Worm (Caenorhabditis elegans) whole organism, late embryonic: Measurements from ENCODE around the gene srv-1.

ENCODE experiments used
- C08G9.2 ChIP-seq: sonication (generic microtip); optimal IDR thresholded peaks from 2 replicates; lab custom pipeline; 2016; ENCODE audit warnings: mild to moderate bottlenecking, missing genetic modification characterization, moderate library complexity, missing compliant biosample characterization
- F13H6.1 ChIP-seq: sonication (generic microtip); optimal IDR thresholded peaks from 2 replicates; lab custom pipeline; 2016; ENCODE audit warnings: missing genetic modification characterization, missing compliant biosample characterization
- K02D7.2 ChIP-seq: sonication (generic microtip); optimal IDR thresholded peaks from 2 replicates; lab custom pipeline; 2017; ENCODE audit warnings: mild to moderate bottlenecking, missing genetic modification characterization, missing compliant biosample characterization
- K09A11.1 ChIP-seq: sonication (generic microtip); optimal IDR thresholded peaks from 2 replicates; lab custom pipeline; 2017; ENCODE audit warnings: antibody characterized with exemption, mild to moderate bottlenecking, missing genetic modification characterization, missing compliant biosample characterization; ENCODE audit not compliant: insufficient read depth
- Y22D7AL.16 ChIP-seq: sonication (generic microtip); optimal IDR thresholded peaks from 2 replicates; lab custom pipeline; 2016; ENCODE audit warnings: missing genetic modification characterization, missing compliant biosample characterization
- ama-1 ChIP-seq: fragments of 150-350 bp; optimal IDR thresholded peaks from 2 replicates; lab custom pipeline; 2014
- ceh-18 ChIP-seq: sonication (generic microtip); optimal IDR thresholded peaks from 2 replicates; lab custom pipeline; 2016; ENCODE audit warnings: missing genetic modification characterization, missing compliant biosample characterization
- ceh-19 ChIP-seq: fragments of 200-800 bp; sonication (Bioruptor generic); optimal IDR thresholded peaks from 2 replicates; lab custom pipeline; 2018; ENCODE audit warnings: mild to moderate bottlenecking, missing genetic modification characterization, missing compliant biosample characterization
- ceh-2 ChIP-seq: sonication (generic microtip); optimal IDR thresholded peaks from 2 replicates; lab custom pipeline; 2016; ENCODE audit warnings: missing genotype, missing genetic modification characterization, missing compliant biosample characterization
- ceh-22 ChIP-seq: sonication (generic microtip); optimal IDR thresholded peaks from 2 replicates; lab custom pipeline; 2017; ENCODE audit warnings: missing biosample characterization, missing genetic modification characterization
- ceh-30 ChIP-seq: fragments of 150-350 bp; optimal IDR thresholded peaks from 2 replicates; lab custom pipeline; 2014; ENCODE audit warnings: missing biosample characterization, missing genetic modification characterization
- ceh-31 ChIP-seq: sonication (generic microtip); optimal IDR thresholded peaks from 2 replicates; lab custom pipeline; 2016; ENCODE audit warnings: missing genetic modification characterization, missing compliant biosample characterization
- ceh-34 ChIP-seq: sonication (generic microtip); optimal IDR thresholded peaks from 2 replicates; lab custom pipeline; 2016; ENCODE audit warnings: mild to moderate bottlenecking, missing genetic modification characterization, missing compliant biosample characterization
- ceh-48 ChIP-seq: sonication (generic microtip); optimal IDR thresholded peaks from 2 replicates; lab custom pipeline; 2016; ENCODE audit warnings: missing genetic modification characterization, inconsistent platforms, missing compliant biosample characterization
- che-1 ChIP-seq: sonication (generic microtip); optimal IDR thresholded peaks from 2 replicates; lab custom pipeline; 2016; ENCODE audit warnings: mild to moderate bottlenecking, missing genetic modification characterization, missing compliant biosample characterization
- dmd-4 ChIP-seq: sonication (generic microtip); optimal IDR thresholded peaks from 2 replicates; lab custom pipeline; 2016; ENCODE audit warnings: borderline replicate concordance, missing genetic modification characterization, missing compliant biosample characterization
- elt-2 ChIP-seq: sonication (generic microtip); optimal IDR thresholded peaks from 2 replicates; lab custom pipeline; 2016; ENCODE audit warnings: missing genetic modification reagents, missing genetic modification characterization, missing compliant biosample characterization
- elt-4 ChIP-seq: sonication (generic microtip); optimal IDR thresholded peaks from 2 replicates; lab custom pipeline; 2016; ENCODE audit warnings: missing genetic modification characterization, missing compliant biosample characterization
- ets-4 ChIP-seq: sonication (generic microtip); optimal IDR thresholded peaks from 2 replicates; lab custom pipeline; 2016; ENCODE audit warnings: missing genetic modification characterization, missing compliant biosample characterization
- fkh-6 ChIP-seq: sonication (generic microtip); optimal IDR thresholded peaks from 2 replicates; lab custom pipeline; 2016; ENCODE audit warnings: missing genetic modification characterization, missing compliant biosample characterization
- gmeb-2 ChIP-seq: sonication (generic microtip); optimal IDR thresholded peaks from 2 replicates; lab custom pipeline; 2016; ENCODE audit warnings: missing genetic modification characterization, inconsistent platforms, missing compliant biosample characterization
- hlh-13 ChIP-seq: fragments of 200-800 bp; sonication (Bioruptor generic); optimal IDR thresholded peaks from 2 replicates; lab custom pipeline; 2018; ENCODE audit warnings: mild to moderate bottlenecking, missing genetic modification characterization, missing compliant biosample characterization
- hlh-6 ChIP-seq: sonication (generic microtip); optimal IDR thresholded peaks from 2 replicates; lab custom pipeline; 2016; ENCODE audit warnings: missing genotype, missing genetic modification characterization, missing compliant biosample characterization
- lim-6 ChIP-seq: sonication (generic microtip); optimal IDR thresholded peaks from 2 replicates; lab custom pipeline; 2016; ENCODE audit warnings: missing genetic modification characterization, missing compliant biosample characterization
- madf-2 ChIP-seq: sonication (generic microtip); optimal IDR thresholded peaks from 2 replicates; lab custom pipeline; 2017; ENCODE audit warnings: missing genetic modification characterization, missing compliant biosample characterization
- mec-3 ChIP-seq: sonication (generic microtip); optimal IDR thresholded peaks from 2 replicates; lab custom pipeline; 2016; ENCODE audit warnings: borderline replicate concordance, missing genetic modification characterization, missing compliant biosample characterization
- nfya-1 ChIP-seq: sonication (generic microtip); optimal IDR thresholded peaks from 2 replicates; lab custom pipeline; 2017; ENCODE audit warnings: missing genetic modification characterization, mild to moderate bottlenecking, missing compliant biosample characterization, antibody characterized with exemption, moderate library complexity
- nhr-11 ChIP-seq: fragments of 150-350 bp; optimal IDR thresholded peaks from 2 replicates; lab custom pipeline; 2014; ENCODE audit warnings: missing biosample characterization, missing genetic modification characterization
- nhr-232 ChIP-seq: sonication (generic microtip); optimal IDR thresholded peaks from 2 replicates; lab custom pipeline; 2016; ENCODE audit warnings: missing genetic modification characterization, missing compliant biosample characterization
- npax-4 ChIP-seq: sonication (generic microtip); optimal IDR thresholded peaks from 2 replicates; lab custom pipeline; 2016; ENCODE audit warnings: missing genetic modification characterization, missing compliant biosample characterization
- odd-2 ChIP-seq: sonication (generic microtip); optimal IDR thresholded peaks from 2 replicates; lab custom pipeline; 2017; ENCODE audit warnings: antibody characterized with exemption, mild to moderate bottlenecking, missing genetic modification characterization, missing compliant biosample characterization
- pag-3 ChIP-seq: sonication (generic microtip); optimal IDR thresholded peaks from 2 replicates; lab custom pipeline; 2016; ENCODE audit warnings: missing compliant biosample characterization, missing genetic modification characterization, borderline replicate concordance
- pax-1 ChIP-seq: fragments of 150-350 bp; optimal IDR thresholded peaks from 2 replicates; lab custom pipeline; 2014; ENCODE audit warnings: missing biosample characterization, missing genetic modification characterization
- pha-4 ChIP-seq: fragments of 150-350 bp; optimal IDR thresholded peaks from 2 replicates; lab custom pipeline; 2018; ENCODE audit warnings: missing biosample characterization, missing genetic modification reagents, missing genetic modification characterization
- tbx-7 ChIP-seq: sonication (generic microtip); optimal IDR thresholded peaks from 2 replicates; lab custom pipeline; 2016; ENCODE audit warnings: missing genotype, missing genetic modification characterization, missing compliant biosample characterization
- unc-3 ChIP-seq, 2 experiments: fragments of 200-800 bp in 1 of 2; sonication (Bioruptor generic) in 1 of 2; sonication (generic microtip) in 1 of 2; conservative IDR thresholded peaks in 1 of 2; optimal IDR thresholded peaks in 1 of 2; 2 replicates each; pipeline versions ENCODE4 v1.3.6 to Lab custom; 2016 to 2022; ENCODE audit warnings: missing compliant biosample characterization in 2 of 2, missing genetic modification characterization in 2 of 2, missing genetic modification reagents in 1 of 2
- unc-55 ChIP-seq: sonication (generic microtip); optimal IDR thresholded peaks from 2 replicates; lab custom pipeline; 2017; ENCODE audit warnings: missing biosample characterization, missing genetic modification reagents, missing genetic modification characterization
- unc-86 ChIP-seq: sonication (generic microtip); optimal IDR thresholded peaks from 2 replicates; lab custom pipeline; 2016; ENCODE audit warnings: missing genetic modification characterization, missing compliant biosample characterization
- zip-5 ChIP-seq: sonication (generic microtip); optimal IDR thresholded peaks from 2 replicates; lab custom pipeline; 2016; ENCODE audit warnings: missing genetic modification characterization, missing compliant biosample characterization
- ztf-16 ChIP-seq: sonication (generic microtip); optimal IDR thresholded peaks from 2 replicates; lab custom pipeline; 2017; ENCODE audit warnings: missing genetic modification characterization, missing compliant biosample characterization

Gene srv-1

ce11 chrIII:6880797-6881196, 30.6 kb downstream of the srv-1 start, which contains the start of gene K04C2.7:
Gene K04C2.7, plus strand, starts transcription at chrIII:6881097.
- TF ChIP-seq unc-86 (no peak), pha-4 (no peak), gmeb-2 (tag; lab: Kevin White, UChicago) (no peak), pax-1 (tag; lab: Kevin White, UChicago) (no peak), odd-2 (no peak), unc-55 (GFP tag; lab: Kevin White, UChicago) (no peak), madf-2 (no peak), ceh-31 (tag; lab: Kevin White, UChicago) (no peak), K02D7.2 (tag; lab: Kevin White, UChicago) (no peak), C08G9.2 (tag; lab: Kevin White, UChicago) (no peak), hlh-6 (tag; lab: Kevin White, UChicago) (no peak), ceh-22 (tag; lab: Kevin White, UChicago) (no peak), ceh-30 (tag; lab: Kevin White, UChicago) (no peak), nhr-11 (tag; lab: Kevin White, UChicago) (no peak), ets-4 (tag; lab: Kevin White, UChicago) (no peak), zip-5 (tag; lab: Kevin White, UChicago) (no peak), Y22D7AL.16 (tag; lab: Kevin White, UChicago) (no peak), elt-2 (tag; lab: Kevin White, UChicago) (no peak), pag-3 (tag; lab: Kevin White, UChicago) (no peak)

- TF ChIP-seq K09A11.1 (no peak), pha-4 (no peak), lim-6 (tag; lab: Kevin White, UChicago) (no peak), mec-3 (no peak), che-1 (tag; lab: Kevin White, UChicago) (no peak), nfya-1 (tag; lab: Kevin White, UChicago) (no peak), pag-3 (tag; lab: Kevin White, UChicago) (no peak), unc-3 (GFP tag; conservative IDR thresholded peaks at IDR 0.05; lab: Robert Waterston, UW) (no peak), unc-3 (tag; optimal IDR thresholded peaks at IDR 0.05; lab: Kevin White, UChicago) (no peak), ceh-18 (tag; lab: Kevin White, UChicago) (no peak), tbx-7 (tag; lab: Kevin White, UChicago) (no peak), hlh-13 (GFP tag; lab: Kevin White, UChicago) (no peak), ama-1 (no peak), ets-4 (tag; lab: Kevin White, UChicago) (no peak)
Observed at ce11 chrIII:6881745-6882144, 31.6 kb downstream of the srv-1 start.

ce11 chrIII:6884203-6884602, 34.0 kb downstream of the srv-1 start, which contains the start of gene med-2:
Gene med-2, plus strand, starts transcription at chrIII:6884503.
- no peak for TF ChIP-seq npax-4
- no peak for TF ChIP-seq ceh-48
- TF ChIP-seq fkh-6 (tag; lab: Kevin White, UChicago) = no peak
- no peak for TF ChIP-seq nhr-232 (tag; lab: Kevin White, UChicago)
- no peak for TF ChIP-seq K09A11.1
- no peak for TF ChIP-seq ceh-19 (GFP tag; lab: Kevin White, UChicago)
- no peak for TF ChIP-seq ceh-2 (tag; lab: Kevin White, UChicago)

ce11 chrIII:6885889-6886288, 35.7 kb downstream of the srv-1 start:
- TF ChIP-seq elt-4 = no peak
- no peak for TF ChIP-seq ztf-16
- TF ChIP-seq hlh-6 (tag; lab: Kevin White, UChicago) = no peak
- TF ChIP-seq fkh-6 (tag; lab: Kevin White, UChicago) = no peak
- no peak for TF ChIP-seq K02D7.2 (tag; lab: Kevin White, UChicago)
- no peak for TF ChIP-seq F13H6.1 (tag; lab: Kevin White, UChicago)
- no peak for TF ChIP-seq dmd-4 (tag; lab: Kevin White, UChicago)
- no peak for TF ChIP-seq ceh-34
